Comparison of ENCODE assay signal across 1 fruit fly cellular context in genomic region chrX:16837588-16838178, dm6.
TF ChIP-seq lines count a peak whose summit lies in the region.

No protein-coding gene starts in this region.

TF ChIP-seq in whole organism, embryonic, 481 proteins besides CTCF, POLR2A, EP300 and RAD21 (continued from another document):
- TF ChIP-seq inv (GFP tag; IDR thresholded peaks at IDR 0.05; lab: Robert Waterston, UW; ENCODE audit: partially characterized antibody) (peak; percentile 16; the same call in 1 of the 2 replicates), Deaf1 (tag; optimal IDR thresholded peaks at IDR 0.05; lab: Kevin White, UChicago) (no peak), sens (GFP tag; lab: Kevin White, UChicago) (peak; percentile 31), insv (GFP tag; optimal IDR thresholded peaks at IDR 0.05; lab: Kevin White, UChicago) (no peak), CG17359 (tag; optimal IDR thresholded peaks at IDR 0.05; lab: Kevin White, UChicago) (no peak), CG9876 (GFP tag; optimal IDR thresholded peaks at IDR 0.05; lab: Kevin White, UChicago) (no peak), Med (GFP tag; lab: Kevin White, UChicago) (peak; percentile 53), CG33557 (GFP tag; optimal IDR thresholded peaks at IDR 0.05; lab: Kevin White, UChicago) (no peak), B-H2 (GFP tag; optimal IDR thresholded peaks at IDR 0.05; lab: Kevin White, UChicago) (no peak), D19B (GFP tag; optimal IDR thresholded peaks at IDR 0.05; lab: Kevin White, UChicago) (peak; percentile 63), CG13894 (tag; optimal IDR thresholded peaks at IDR 0.05; lab: Kevin White, UChicago) (peak; percentile 79), CG3995 (GFP tag; optimal IDR thresholded peaks at IDR 0.05; lab: Kevin White, UChicago) (no peak), CG2199 (GFP tag; IDR thresholded peaks at IDR 0.05; lab: Robert Waterston, UW) (0 out of 3 replicates have a peak, but pooled peaks have one; percentile 16), CG13123 (GFP tag; optimal IDR thresholded peaks at IDR 0.05; lab: Kevin White, UChicago) (no peak), tap (tag; optimal IDR thresholded peaks at IDR 0.05; lab: Kevin White, UChicago) (no peak), cwo (GFP tag; optimal IDR thresholded peaks at IDR 0.05; lab: Kevin White, UChicago) (peak; percentile 6), CG12769 (tag; optimal IDR thresholded peaks at IDR 0.05; lab: Kevin White, UChicago) (peak; percentile 34), hbn (GFP tag; IDR thresholded peaks at IDR 0.05; lab: Robert Waterston, UW; ENCODE audit: partially characterized antibody) (no peak), CG6813 (GFP tag; optimal IDR thresholded peaks at IDR 0.05; lab: Kevin White, UChicago) (no peak), Taf1 (GFP tag; IDR thresholded peaks at IDR 0.05; lab: Robert Waterston, UW) (0 out of 2 replicates have a peak, but pooled peaks have one; percentile 18), CG4730 (GFP tag; IDR thresholded peaks at IDR 0.05; lab: Robert Waterston, UW) (no peak)
